Fruit fly (Drosophila melanogaster) Kc167 (cell line): ENCODE data around the gene Rtnl1.

Experiments used
- Myc ChIP-seq: fragments of >200 bp; optimal IDR thresholded peaks from 2 replicates; lab custom pipeline; 2017; ENCODE audit warnings: missing external identifiers
- ttk ChIP-seq: sonication (Bioruptor generic); optimal IDR thresholded peaks from 2 replicates; lab custom pipeline; 2017; ENCODE audit warnings: missing external identifiers

DNA sequence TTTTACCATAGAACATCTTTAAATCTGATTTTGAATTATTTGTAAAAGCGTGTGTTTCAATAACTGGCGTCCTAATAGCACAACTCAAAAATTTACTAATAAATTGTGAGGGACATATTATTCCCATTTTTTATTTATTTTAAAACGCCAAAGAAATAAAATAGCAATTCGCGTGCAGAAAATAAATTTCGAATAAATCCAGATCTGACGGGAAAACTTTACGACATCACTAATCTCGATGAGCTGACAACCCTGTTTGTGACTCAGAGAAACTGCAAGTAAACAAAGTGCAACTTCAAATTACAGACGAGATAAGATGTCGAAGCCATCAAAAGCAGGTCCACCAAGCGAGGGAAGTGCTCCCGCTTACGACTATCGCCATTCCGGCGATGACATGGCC is 44.1 kb downstream of the Rtnl1 start, which contains the start of gene CG34125:
- TF ChIP-seq Myc (lab: Kevin White, UChicago) = no peak
- TF ChIP-seq ttk (lab: Kevin White, UChicago) = no peak
